Fruit fly (Drosophila melanogaster) whole organism, embryonic: Measurements from ENCODE around the gene RpL32.
A peak's percentile ranks its signal among the peaks of the same experiment; 100 is the strongest.

Source experiments
- Bdp1 ChIP-seq: fragments of 200-800 bp; sonication (Bioruptor generic); optimal IDR thresholded peaks from 3 replicates; lab custom pipeline; 2016; ENCODE audit warnings: missing biosample characterization, missing genetic modification characterization
- CG1024 ChIP-seq: fragments of 200-800 bp; sonication (Bioruptor generic); IDR thresholded peaks from 2 replicates; pipeline ENCODE4 v1.3.6; 2022; ENCODE audit warnings: missing biosample characterization, missing genetic modification characterization
- CG10267 ChIP-seq: fragments of 200-800 bp; sonication (Bioruptor generic); optimal IDR thresholded peaks from 2 replicates; lab custom pipeline; 2018; ENCODE audit warnings: missing biosample characterization, mild to moderate bottlenecking, missing genetic modification characterization, moderate library complexity
- CG10274 ChIP-seq: fragments of 200-800 bp; sonication (Bioruptor generic); optimal IDR thresholded peaks from 3 replicates; lab custom pipeline; 2017; ENCODE audit warnings: missing biosample characterization, mild to moderate bottlenecking, missing genetic modification characterization
- CG11093 ChIP-seq: fragments of 200-800 bp; sonication (Bioruptor generic); IDR thresholded peaks from 3 replicates; pipeline ENCODE4 v1.3.6; 2022; ENCODE audit warnings: missing biosample characterization, missing genetic modification characterization
- CG14860 ChIP-seq: fragments of 200-800 bp; sonication (Bioruptor generic); IDR thresholded peaks from 3 replicates; pipeline ENCODE4 v1.3.6; 2022; ENCODE audit warnings: missing biosample characterization, missing genetic modification characterization; ENCODE audit not compliant: partially characterized antibody
- CG15696 ChIP-seq: fragments of 200-800 bp; sonication (Bioruptor generic); optimal IDR thresholded peaks from 2 replicates; lab custom pipeline; 2019; ENCODE audit warnings: missing biosample characterization, mild to moderate bottlenecking, missing genetic modification characterization, moderate library complexity
- CG17802 ChIP-seq: fragments of 200-800 bp; sonication (Bioruptor generic); optimal IDR thresholded peaks from 2 replicates; lab custom pipeline; 2018; ENCODE audit warnings: missing biosample characterization, mild to moderate bottlenecking, missing genetic modification characterization, moderate library complexity
- CG2875 ChIP-seq: fragments of 200-800 bp; sonication (Bioruptor generic); optimal IDR thresholded peaks from 2 replicates; lab custom pipeline; 2017; ENCODE audit warnings: missing biosample characterization, mild to moderate bottlenecking, missing genetic modification characterization, missing genetic modification reagents
- CG32772 ChIP-seq: fragments of 200-800 bp; sonication (Bioruptor generic); IDR thresholded peaks from 2 replicates; pipeline ENCODE4 v1.3.6; 2022; ENCODE audit warnings: missing biosample characterization, missing genetic modification characterization
- CG4424 ChIP-seq: fragments of 200-800 bp; sonication (Bioruptor generic); optimal IDR thresholded peaks from 3 replicates; lab custom pipeline; 2016; ENCODE audit warnings: missing biosample characterization, missing genetic modification characterization
- CG6175 ChIP-seq: fragments of 200-800 bp; sonication (Bioruptor generic); IDR thresholded peaks from 3 replicates; pipeline ENCODE4 v1.3.6; 2022; ENCODE audit warnings: missing biosample characterization, missing genetic modification characterization
- CG6654 ChIP-seq: fragments of 200-800 bp; sonication (Bioruptor generic); optimal IDR thresholded peaks from 2 replicates; lab custom pipeline; 2017; ENCODE audit warnings: missing biosample characterization, mild to moderate bottlenecking, missing genetic modification characterization
- CG6765 ChIP-seq: fragments of 200-800 bp; sonication (Bioruptor generic); optimal IDR thresholded peaks from 3 replicates; lab custom pipeline; 2017; ENCODE audit warnings: missing biosample characterization, mild to moderate bottlenecking, missing genetic modification characterization
- CG7786 ChIP-seq: fragments of 200-800 bp; sonication (Bioruptor generic); optimal IDR thresholded peaks from 2 replicates; lab custom pipeline; 2016; ENCODE audit warnings: missing biosample characterization, missing genetic modification characterization
- CG9437 ChIP-seq: fragments of 200-800 bp; sonication (Bioruptor generic); optimal IDR thresholded peaks from 2 replicates; lab custom pipeline; 2018; ENCODE audit warnings: missing biosample characterization, mild to moderate bottlenecking, missing genetic modification characterization
- CG9797 ChIP-seq: fragments of 200-800 bp; sonication (Bioruptor generic); optimal IDR thresholded peaks from 3 replicates; lab custom pipeline; 2018; ENCODE audit warnings: missing biosample characterization, mild to moderate bottlenecking, missing genetic modification characterization
- CkIIα-i1 ChIP-seq: fragments of 200-800 bp; sonication (Bioruptor generic); IDR thresholded peaks from 2 replicates; pipeline ENCODE4 v1.3.6; 2022; ENCODE audit warnings: missing biosample characterization, missing genetic modification characterization
- Dfd ChIP-seq, 2 experiments: fragments of >200 bp; optimal IDR thresholded peaks; 2 replicates each; lab custom pipeline; 2017; ENCODE audit warnings: missing biosample characterization in 2 of 2, missing genetic modification characterization in 2 of 2
- Doc3 ChIP-seq: fragments of 200-800 bp; sonication (Bioruptor generic); IDR thresholded peaks from 3 replicates; pipeline ENCODE4 v1.3.6; 2022; ENCODE audit warnings: missing biosample characterization, missing genetic modification characterization; ENCODE audit not compliant: partially characterized antibody
- Gsc ChIP-seq: fragments of 200-800 bp; sonication (Bioruptor generic); IDR thresholded peaks from 2 replicates; pipeline ENCODE4 v1.3.6; 2022; ENCODE audit warnings: missing biosample characterization, missing genetic modification characterization
- HLH54F ChIP-seq: fragments of 200-800 bp; sonication (Bioruptor generic); optimal IDR thresholded peaks from 3 replicates; lab custom pipeline; 2016; ENCODE audit warnings: missing biosample characterization, missing genetic modification characterization
- Hr3 ChIP-seq: fragments of 200-800 bp; sonication (Bioruptor generic); optimal IDR thresholded peaks from 3 replicates; lab custom pipeline; 2016; ENCODE audit warnings: missing biosample characterization, missing genetic modification characterization
- Hr51 ChIP-seq, 2 experiments: fragments of 200-800 bp; sonication (Bioruptor generic); optimal IDR thresholded peaks; 2 replicates in 1 of 2; 3 replicates in 1 of 2; lab custom pipeline; 2016 to 2018; ENCODE audit warnings: missing biosample characterization in 2 of 2, missing genetic modification characterization in 2 of 2, mild to moderate bottlenecking in 1 of 2, moderate library complexity in 1 of 2
- MBD-R2 ChIP-seq: fragments of 200-800 bp; sonication (Bioruptor generic); IDR thresholded peaks from 2 replicates; pipeline ENCODE4 v1.3.6; 2022; ENCODE audit warnings: missing biosample characterization, missing genetic modification characterization
- Mes4 ChIP-seq: fragments of 200-800 bp; sonication (Bioruptor generic); optimal IDR thresholded peaks from 2 replicates; lab custom pipeline; 2016; ENCODE audit warnings: missing biosample characterization, missing genetic modification characterization
- Nf-YC ChIP-seq: fragments of 200-800 bp; optimal IDR thresholded peaks from 3 replicates; lab custom pipeline; 2019; ENCODE audit warnings: missing biosample characterization, mild to moderate bottlenecking, missing genetic modification characterization, moderate library complexity
- Optix ChIP-seq: fragments of 200-800 bp; sonication (Bioruptor generic); IDR thresholded peaks from 3 replicates; pipeline ENCODE4 v1.3.6; 2022; ENCODE audit warnings: missing biosample characterization, missing genetic modification characterization
- Taf1 ChIP-seq: fragments of 200-800 bp; sonication (Bioruptor generic); IDR thresholded peaks from 2 replicates; pipeline ENCODE4 v1.3.6; 2022; ENCODE audit warnings: missing biosample characterization, missing genetic modification characterization
- abd-A ChIP-seq: fragments of 200-800 bp; sonication (Bioruptor generic); optimal IDR thresholded peaks from 3 replicates; lab custom pipeline; 2019; ENCODE audit warnings: missing biosample characterization, mild to moderate bottlenecking, missing genetic modification characterization, moderate library complexity
- ase ChIP-seq: fragments of 200-800 bp; sonication (Bioruptor generic); IDR thresholded peaks from 3 replicates; pipeline ENCODE4 v1.3.6; 2022; ENCODE audit warnings: missing biosample characterization, missing genetic modification characterization
- cg ChIP-seq: fragments of 200-800 bp; sonication (Bioruptor generic); optimal IDR thresholded peaks from 3 replicates; lab custom pipeline; 2019; ENCODE audit warnings: missing biosample characterization, mild to moderate bottlenecking, missing genetic modification characterization, moderate library complexity
- chn ChIP-seq: fragments of 200-800 bp; sonication (Bioruptor generic); optimal IDR thresholded peaks from 2 replicates; lab custom pipeline; 2016; ENCODE audit warnings: missing biosample characterization, missing genetic modification characterization
- ci ChIP-seq: fragments of 200-800 bp; sonication (Bioruptor generic); IDR thresholded peaks from 3 replicates; pipeline ENCODE4 v1.3.6; 2022; ENCODE audit warnings: missing biosample characterization, missing genetic modification characterization
- da ChIP-seq: fragments of 200-800 bp; sonication (Bioruptor generic); optimal IDR thresholded peaks from 2 replicates; lab custom pipeline; 2016; ENCODE audit warnings: missing biosample characterization, missing genetic modification characterization
- dan ChIP-seq: fragments of 200-800 bp; sonication (Bioruptor generic); IDR thresholded peaks from 2 replicates; pipeline ENCODE4 v1.3.6; 2022; ENCODE audit warnings: missing biosample characterization, missing genetic modification characterization
- dimm ChIP-seq: fragments of 200-800 bp; sonication (Bioruptor generic); IDR thresholded peaks from 2 replicates; pipeline ENCODE4 v1.3.6; 2022; ENCODE audit warnings: missing biosample characterization, missing genetic modification characterization
- disco-r ChIP-seq: fragments of 200-800 bp; sonication (Bioruptor generic); optimal IDR thresholded peaks from 2 replicates; lab custom pipeline; 2016; ENCODE audit warnings: missing biosample characterization, missing genetic modification characterization
- ems ChIP-seq: fragments of 200-800 bp; sonication (Bioruptor generic); optimal IDR thresholded peaks from 3 replicates; lab custom pipeline; 2016; ENCODE audit warnings: missing biosample characterization, missing genetic modification characterization
- gcm ChIP-seq: fragments of 200-800 bp; sonication (Bioruptor generic); optimal IDR thresholded peaks from 2 replicates; lab custom pipeline; 2019; ENCODE audit warnings: missing biosample characterization, mild to moderate bottlenecking, missing genetic modification characterization, moderate library complexity
- inv ChIP-seq: fragments of 200-800 bp; sonication (Bioruptor generic); IDR thresholded peaks from 2 replicates; pipeline ENCODE4 v1.3.6; 2022; ENCODE audit warnings: missing biosample characterization, missing genetic modification characterization; ENCODE audit not compliant: partially characterized antibody
- klu ChIP-seq: fragments of 200-800 bp; sonication (Bioruptor generic); IDR thresholded peaks from 2 replicates; pipeline ENCODE4 v1.3.6; 2022; ENCODE audit warnings: missing biosample characterization, missing genetic modification characterization
- lola ChIP-seq, 3 experiments: fragments of >200 bp in 2 of 3; fragments of 200-800 bp in 1 of 3; sonication (Bioruptor generic) in 1 of 3; optimal IDR thresholded peaks; 2 replicates each; lab custom pipeline; 2017 to 2019; ENCODE audit warnings: missing biosample characterization in 3 of 3, missing genetic modification characterization in 3 of 3, mild to moderate bottlenecking in 1 of 3, moderate library complexity in 1 of 3
- nerfin-1 ChIP-seq: fragments of 200-800 bp; sonication (Bioruptor generic); optimal IDR thresholded peaks from 3 replicates; lab custom pipeline; 2019; ENCODE audit warnings: missing biosample characterization, mild to moderate bottlenecking, missing genetic modification characterization, moderate library complexity
- rib ChIP-seq: fragments of 200-800 bp; sonication (Bioruptor generic); IDR thresholded peaks from 2 replicates; pipeline ENCODE4 v1.3.6; 2022; ENCODE audit warnings: missing biosample characterization, missing genetic modification characterization
- ro ChIP-seq: fragments of 200-800 bp; sonication (Bioruptor generic); IDR thresholded peaks from 2 replicates; pipeline ENCODE4 v1.3.6; 2022; ENCODE audit warnings: missing biosample characterization, missing genetic modification characterization
- sna ChIP-seq: fragments of 200-800 bp; sonication (Bioruptor generic); IDR thresholded peaks from 2 replicates; pipeline ENCODE4 v1.3.6; 2022; ENCODE audit warnings: missing biosample characterization, missing genetic modification characterization; ENCODE audit not compliant: partially characterized antibody
- sob ChIP-seq: fragments of 200-800 bp; sonication (Bioruptor generic); IDR thresholded peaks from 2 replicates; pipeline ENCODE4 v1.3.6; 2022; ENCODE audit warnings: missing biosample characterization, missing genetic modification characterization
- tll ChIP-seq, 2 experiments: fragments of 200-800 bp in 1 of 2; fragments of >200 bp in 1 of 2; sonication (Bioruptor generic) in 1 of 2; optimal IDR thresholded peaks; 2 replicates each; lab custom pipeline; 2017 to 2019; ENCODE audit warnings: missing biosample characterization in 2 of 2, missing genetic modification characterization in 2 of 2, mild to moderate bottlenecking in 1 of 2, moderate library complexity in 1 of 2
- tna ChIP-seq: fragments of 200-800 bp; sonication (Bioruptor generic); IDR thresholded peaks from 2 replicates; pipeline ENCODE4 v1.3.6; 2022; ENCODE audit warnings: missing biosample characterization, missing genetic modification characterization; ENCODE audit not compliant: partially characterized antibody

Gene RpL32

dm6 chr3R:30014977-30015514 lies 30.9 kb downstream of the RpL32 start, which contains the start of gene CG7920 (continued):
- TF ChIP-seq CG17802 (no peak), ems (GFP tag; lab: Kevin White, UChicago) (peak; percentile 48), disco-r (GFP tag; lab: Kevin White, UChicago) (no peak), Gsc (GFP tag; lab: Robert Waterston, UW) (no peak), CG14860 (peak; percentile 53; the same call in 2 of the 3 replicates), sob (GFP tag; lab: Robert Waterston, UW) (peak; percentile 42; the same call in 1 of the 2 replicates), CG32772 (no peak), da (GFP tag; lab: Kevin White, UChicago) (no peak), tna (GFP tag; lab: Robert Waterston, UW) (no peak; the same call in 1 of the 2 replicates), chn (GFP tag; lab: Kevin White, UChicago) (no peak), MBD-R2 (GFP tag; lab: Robert Waterston, UW) (peak; percentile 29; the same call in 1 of the 2 replicates), Nf-YC (tag; lab: Kevin White, UChicago) (peak; percentile 41), cg (no peak), ase (GFP tag; lab: Robert Waterston, UW) (no peak), Hr51 (GFP tag; optimal IDR thresholded peaks at IDR 0.05; lab: Kevin White, UChicago) (no peak), abd-A (tag; lab: Kevin White, UChicago) (peak; percentile 37), Optix (no peak), Dfd (GFP tag; optimal IDR thresholded peaks at IDR 0.05; lab: Kevin White, UChicago) (no peak), klu (GFP tag; lab: Robert Waterston, UW) (no peak), CG10267 (tag; lab: Kevin White, UChicago) (peak; percentile 98), Taf1 (no peak), ci (peak; percentile 48; the same call in 2 of the 3 replicates), nerfin-1 (tag; lab: Kevin White, UChicago) (peak; percentile 2), lola (GFP tag; optimal IDR thresholded peaks at IDR 0.05; lab: Kevin White, UChicago) (no peak), ro (no peak), CG11093 (GFP tag; lab: Robert Waterston, UW) (no peak), CG6175 (GFP tag; lab: Robert Waterston, UW) (0 out of 3 replicates have a peak, but pooled peaks have one; percentile 15), CG15696 (no peak), Bdp1 (GFP tag; lab: Kevin White, UChicago) (no peak), CG1024 (GFP tag; lab: Robert Waterston, UW) (no peak), tll (GFP tag; optimal IDR thresholded peaks at IDR 0.05; lab: Kevin White, UChicago) (no peak), CG6654 (GFP tag; lab: Kevin White, UChicago) (no peak), inv (GFP tag; lab: Robert Waterston, UW) (peak; percentile 46; the same call in 1 of the 2 replicates), HLH54F (GFP tag; lab: Kevin White, UChicago) (peak; percentile 9), Mes4 (GFP tag; lab: Kevin White, UChicago) (no peak), CG7786 (no peak), CkIIα-i1 (no peak), CG9797 (GFP tag; lab: Kevin White, UChicago) (peak; percentile 26), Doc3 (GFP tag; lab: Robert Waterston, UW) (peak; percentile 81), dimm (GFP tag; lab: Robert Waterston, UW) (no peak; the same call in 1 of the 2 replicates), CG10274 (GFP tag; lab: Kevin White, UChicago) (peak; percentile 16), gcm (GFP tag; lab: Kevin White, UChicago) (peak; percentile 4), CG6765 (peak; percentile 72), CG4424 (peak; percentile 20), CG9437 (GFP tag; lab: Kevin White, UChicago) (no peak), dan (GFP tag; lab: Robert Waterston, UW) (no peak), sna (GFP tag; lab: Robert Waterston, UW) (peak; percentile 83), CG2875 (GFP tag; lab: Kevin White, UChicago) (no peak), Hr3 (GFP tag; lab: Kevin White, UChicago) (no peak), rib (peak; percentile 64; the same call in 1 of the 2 replicates)
